Worm (Caenorhabditis elegans) whole organism, late embryonic: Measurements from ENCODE around the gene bmk-1.

Experiments
- C38D4.7 ChIP-seq: fragments of 200-800 bp; sonication (Bioruptor generic); optimal IDR thresholded peaks from 2 replicates; lab custom pipeline; 2018; ENCODE audit warnings: mild to moderate bottlenecking, missing genetic modification characterization, moderate library complexity, missing compliant biosample characterization
- ama-1 ChIP-seq: fragments of 150-350 bp; optimal IDR thresholded peaks from 2 replicates; lab custom pipeline; 2014
- ceh-34 ChIP-seq: sonication (generic microtip); optimal IDR thresholded peaks from 2 replicates; lab custom pipeline; 2016; ENCODE audit warnings: mild to moderate bottlenecking, missing genetic modification characterization, missing compliant biosample characterization
- dmd-4 ChIP-seq: sonication (generic microtip); optimal IDR thresholded peaks from 2 replicates; lab custom pipeline; 2016; ENCODE audit warnings: borderline replicate concordance, missing genetic modification characterization, missing compliant biosample characterization
- elt-2 ChIP-seq: sonication (generic microtip); optimal IDR thresholded peaks from 2 replicates; lab custom pipeline; 2016; ENCODE audit warnings: missing genetic modification reagents, missing genetic modification characterization, missing compliant biosample characterization
- elt-4 ChIP-seq: sonication (generic microtip); optimal IDR thresholded peaks from 2 replicates; lab custom pipeline; 2016; ENCODE audit warnings: missing genetic modification characterization, missing compliant biosample characterization
- fkh-10 ChIP-seq: fragments of 150-350 bp; optimal IDR thresholded peaks from 2 replicates; lab custom pipeline; 2014; ENCODE audit warnings: missing biosample characterization, missing genetic modification reagents, missing genetic modification characterization
- hlh-30 ChIP-seq: sonication (generic microtip); optimal IDR thresholded peaks from 2 replicates; lab custom pipeline; 2017; ENCODE audit warnings: antibody characterized with exemption, missing genetic modification characterization, missing compliant biosample characterization; ENCODE audit not compliant: insufficient read depth
- lin-11 ChIP-seq: fragments of 200-800 bp; sonication (Bioruptor generic); optimal IDR thresholded peaks from 2 replicates; lab custom pipeline; 2018; ENCODE audit warnings: mild to moderate bottlenecking, missing genetic modification characterization, missing compliant biosample characterization
- pqm-1 ChIP-seq: sonication (generic microtip); optimal IDR thresholded peaks from 2 replicates; lab custom pipeline; 2016; ENCODE audit warnings: missing genetic modification characterization, missing compliant biosample characterization
- tbx-2 ChIP-seq: sonication (generic microtip); optimal IDR thresholded peaks from 2 replicates; lab custom pipeline; 2016; ENCODE audit warnings: missing genetic modification characterization, missing compliant biosample characterization
- ztf-16 ChIP-seq: sonication (generic microtip); optimal IDR thresholded peaks from 2 replicates; lab custom pipeline; 2017; ENCODE audit warnings: missing genetic modification characterization, missing compliant biosample characterization

- no peak for TF ChIP-seq elt-4
- TF ChIP-seq dmd-4 (tag; lab: Kevin White, UChicago) = no peak
- TF ChIP-seq lin-11 (tag; lab: Kevin White, UChicago) = no peak
- TF ChIP-seq ztf-16 (tag; lab: Kevin White, UChicago) = no peak
- TF ChIP-seq tbx-2 = no peak
- TF ChIP-seq fkh-10 (GFP tag; lab: Kevin White, UChicago) = no peak
- TF ChIP-seq ama-1 (lab: Kevin White, UChicago) = no peak
- no peak for TF ChIP-seq C38D4.7 (GFP tag; lab: Kevin White, UChicago)
- TF ChIP-seq ceh-34 (tag; lab: Kevin White, UChicago) = no peak
- peak; percentile 97 for TF ChIP-seq hlh-30 (tag; lab: Kevin White, UChicago)
- no peak for TF ChIP-seq elt-2
- TF ChIP-seq pqm-1 (tag; lab: Kevin White, UChicago) = no peak
These were observed 41.7 kb downstream of the bmk-1 start, which contains the start of the genes nxf-1 and C15H11.11 for ce11 chrV:14414964-14415564.
